Worm (Caenorhabditis elegans) whole organism, L3 larva: ENCODE results near the gene obr-1.

Source experiments
- ZK546.5 ChIP-seq: sonication (generic microtip); optimal IDR thresholded peaks from 2 replicates; lab custom pipeline; 2017; ENCODE audit warnings: missing biosample characterization, missing genetic modification characterization
- aly-2 ChIP-seq: fragments of 150-350 bp; optimal IDR thresholded peaks from 2 replicates; lab custom pipeline; 2014; ENCODE audit warnings: missing biosample characterization, missing genetic modification characterization
- ama-1 ChIP-seq: fragments of 150-350 bp; optimal IDR thresholded peaks from 2 replicates; lab custom pipeline; 2018
- ceh-16 ChIP-seq: sonication (generic microtip); optimal IDR thresholded peaks from 2 replicates; lab custom pipeline; 2017; ENCODE audit warnings: missing biosample characterization, missing genetic modification characterization
- ceh-28 ChIP-seq: fragments of 150-350 bp; optimal IDR thresholded peaks from 2 replicates; lab custom pipeline; 2014; ENCODE audit warnings: missing biosample characterization, missing genetic modification reagents, missing genetic modification characterization
- ceh-82 ChIP-seq: fragments of 150-350 bp; optimal IDR thresholded peaks from 2 replicates; lab custom pipeline; 2014; ENCODE audit warnings: missing biosample characterization, missing genetic modification characterization
- ceh-9 ChIP-seq: sonication (generic microtip); optimal IDR thresholded peaks from 2 replicates; lab custom pipeline; 2018; ENCODE audit warnings: missing biosample characterization, missing genetic modification characterization
- daf-12 ChIP-seq: fragments of 150-350 bp; optimal IDR thresholded peaks from 2 replicates; lab custom pipeline; 2014; ENCODE audit warnings: missing biosample characterization, missing genetic modification reagents, missing genetic modification characterization
- egl-27 ChIP-seq: sonication (generic microtip); optimal IDR thresholded peaks from 4 replicates; lab custom pipeline; 2017; ENCODE audit warnings: missing biosample characterization, missing genetic modification reagents, missing genetic modification characterization
- egl-5 ChIP-seq: fragments of 150-350 bp; optimal IDR thresholded peaks from 2 replicates; lab custom pipeline; 2017; ENCODE audit warnings: missing biosample characterization, missing genetic modification reagents, missing genetic modification characterization, inconsistent platforms
- elt-1 ChIP-seq: fragments of 150-350 bp; optimal IDR thresholded peaks from 2 replicates; lab custom pipeline; 2014; ENCODE audit warnings: missing biosample characterization, missing genetic modification characterization
- elt-2 ChIP-seq: sonication (generic microtip); optimal IDR thresholded peaks from 2 replicates; lab custom pipeline; 2016; ENCODE audit warnings: missing genetic modification reagents, mild to moderate bottlenecking, missing genetic modification characterization, missing compliant biosample characterization
- elt-3 ChIP-seq, 3 experiments: fragments of 150-350 bp in 1 of 3; sonication (generic microtip) in 2 of 3; optimal IDR thresholded peaks; 2 replicates in 2 of 3; 4 replicates in 1 of 3; lab custom pipeline; 2014 to 2017; ENCODE audit warnings: missing biosample characterization in 3 of 3, missing genetic modification characterization in 3 of 3
- fkh-10 ChIP-seq: sonication (generic microtip); optimal IDR thresholded peaks from 2 replicates; lab custom pipeline; 2017; ENCODE audit warnings: missing biosample characterization, missing genetic modification reagents, missing genetic modification characterization
- fkh-2 ChIP-seq: fragments of 150-350 bp; optimal IDR thresholded peaks from 2 replicates; lab custom pipeline; 2014; ENCODE audit warnings: missing biosample characterization, missing genetic modification reagents, missing genetic modification characterization
- fos-1 ChIP-seq: fragments of 150-350 bp; optimal IDR thresholded peaks from 2 replicates; lab custom pipeline; 2014; ENCODE audit warnings: missing biosample characterization, missing genetic modification characterization
- hmg-11 ChIP-seq: sonication (generic microtip); optimal IDR thresholded peaks from 2 replicates; lab custom pipeline; 2016; ENCODE audit warnings: missing genetic modification characterization, missing compliant biosample characterization
- jun-1 ChIP-seq: fragments of 150-350 bp; optimal IDR thresholded peaks from 2 replicates; lab custom pipeline; 2014; ENCODE audit warnings: missing biosample characterization, missing genetic modification reagents, missing genetic modification characterization
- lin-15B ChIP-seq: fragments of 150-350 bp; optimal IDR thresholded peaks from 2 replicates; lab custom pipeline; 2014; ENCODE audit warnings: missing biosample characterization, missing genetic modification characterization
- lin-39 ChIP-seq: fragments of 150-350 bp; optimal IDR thresholded peaks from 2 replicates; lab custom pipeline; 2018; ENCODE audit warnings: missing biosample characterization, missing genetic modification reagents, missing genetic modification characterization
- lsy-12 ChIP-seq: sonication (generic microtip); optimal IDR thresholded peaks from 2 replicates; lab custom pipeline; 2016; ENCODE audit warnings: mild to moderate bottlenecking, missing genetic modification characterization, missing compliant biosample characterization
- mml-1 ChIP-seq: fragments of 150-350 bp; sonication (generic microtip); optimal IDR thresholded peaks from 3 replicates; lab custom pipeline; 2014; ENCODE audit warnings: missing biosample characterization, missing genetic modification characterization
- nfya-1 ChIP-seq: sonication (generic microtip); optimal IDR thresholded peaks from 2 replicates; lab custom pipeline; 2017; ENCODE audit warnings: missing genetic modification characterization, mild to moderate bottlenecking, missing compliant biosample characterization, antibody characterized with exemption, moderate library complexity; ENCODE audit not compliant: insufficient read depth
- nhr-11 ChIP-seq: fragments of 150-350 bp; optimal IDR thresholded peaks from 2 replicates; lab custom pipeline; 2014; ENCODE audit warnings: missing biosample characterization, missing genetic modification characterization
- nhr-12 ChIP-seq: fragments of 150-350 bp; optimal IDR thresholded peaks from 2 replicates; lab custom pipeline; 2014; ENCODE audit warnings: missing biosample characterization, missing genetic modification characterization
- nhr-23 ChIP-seq: fragments of 150-350 bp; optimal IDR thresholded peaks from 2 replicates; lab custom pipeline; 2014; ENCODE audit warnings: missing biosample characterization, missing genetic modification reagents, missing genetic modification characterization
- nhr-25 ChIP-seq: sonication (generic microtip); optimal IDR thresholded peaks from 2 replicates; lab custom pipeline; 2017; ENCODE audit warnings: missing biosample characterization, missing genetic modification characterization
- nhr-28 ChIP-seq: fragments of 150-350 bp; optimal IDR thresholded peaks from 2 replicates; lab custom pipeline; 2014; ENCODE audit warnings: missing biosample characterization, missing genetic modification characterization
- nhr-43 ChIP-seq: sonication (generic microtip); optimal IDR thresholded peaks from 2 replicates; lab custom pipeline; 2016; ENCODE audit warnings: mild to moderate bottlenecking, missing genetic modification characterization, missing compliant biosample characterization; ENCODE audit not compliant: poor library complexity, severe bottlenecking
- nhr-67 ChIP-seq: fragments of 150-350 bp; optimal IDR thresholded peaks from 2 replicates; lab custom pipeline; 2014; ENCODE audit warnings: missing biosample characterization, missing genetic modification characterization
- nhr-76 ChIP-seq: fragments of 150-350 bp; sonication (generic microtip); optimal IDR thresholded peaks from 5 replicates; lab custom pipeline; 2014; ENCODE audit warnings: missing biosample characterization, missing genetic modification characterization
- nhr-77 ChIP-seq: fragments of 150-350 bp; optimal IDR thresholded peaks from 2 replicates; lab custom pipeline; 2014; ENCODE audit warnings: missing biosample characterization, missing genetic modification characterization
- pha-4 ChIP-seq: fragments of 150-350 bp; optimal IDR thresholded peaks from 2 replicates; lab custom pipeline; 2014; ENCODE audit warnings: missing biosample characterization, missing genetic modification reagents, missing genetic modification characterization
- pqm-1 ChIP-seq: fragments of 150-350 bp; optimal IDR thresholded peaks from 2 replicates; lab custom pipeline; 2017; ENCODE audit warnings: missing biosample characterization, missing genetic modification characterization, inconsistent platforms
- sea-2 ChIP-seq: fragments of 150-350 bp; sonication (generic microtip); optimal IDR thresholded peaks from 4 replicates; lab custom pipeline; 2014; ENCODE audit warnings: missing biosample characterization, missing genetic modification reagents, missing genetic modification characterization
- skn-1 ChIP-seq: fragments of 150-350 bp; optimal IDR thresholded peaks from 2 replicates; lab custom pipeline; 2014; ENCODE audit warnings: missing biosample characterization, missing genetic modification characterization
- snpc-4 ChIP-seq: fragments of 150-350 bp; optimal IDR thresholded peaks from 2 replicates; lab custom pipeline; 2014; ENCODE audit warnings: missing biosample characterization, missing genetic modification characterization
- tbx-2 ChIP-seq: sonication (generic microtip); optimal IDR thresholded peaks from 2 replicates; lab custom pipeline; 2016; ENCODE audit warnings: mild to moderate bottlenecking, missing genetic modification characterization, missing compliant biosample characterization
- unc-39 ChIP-seq: sonication (generic microtip); optimal IDR thresholded peaks from 4 replicates; lab custom pipeline; 2017; ENCODE audit warnings: missing biosample characterization, missing genetic modification characterization
- unc-62 ChIP-seq: fragments of 150-350 bp; sonication (generic microtip); optimal IDR thresholded peaks from 4 replicates; lab custom pipeline; 2014; ENCODE audit warnings: missing biosample characterization, missing genetic modification reagents, missing genetic modification characterization
- zag-1 ChIP-seq: fragments of 150-350 bp; optimal IDR thresholded peaks from 2 replicates; lab custom pipeline; 2014; ENCODE audit warnings: missing biosample characterization, missing genetic modification characterization
- ztf-4 ChIP-seq: fragments of 150-350 bp; optimal IDR thresholded peaks from 2 replicates; lab custom pipeline; 2014; ENCODE audit warnings: missing biosample characterization, missing genetic modification characterization

obr-1 gene

ce11 chrIII:11241583-11242187, 29.0 kb downstream of the obr-1 start:
- TF ChIP-seq pqm-1 (tag; lab: Kevin White, UChicago) (peak; percentile 67), elt-2 (tag; lab: Kevin White, UChicago) (peak; percentile 68), jun-1 (tag; lab: Kevin White, UChicago) (no peak), pha-4 (tag; lab: Kevin White, UChicago) (no peak)

- TF ChIP-seq elt-2 (tag; lab: Kevin White, UChicago) (peak; percentile 48), nhr-23 (tag; lab: Kevin White, UChicago) (no peak), tbx-2 (tag; lab: Kevin White, UChicago) (no peak), mml-1 (tag; lab: Kevin White, UChicago) (no peak), nhr-76 (tag; lab: Kevin White, UChicago) (no peak), nhr-25 (tag; lab: Kevin White, UChicago) (peak; percentile 62), fkh-2 (no peak), aly-2 (no peak), lin-39 (no peak), ama-1 (lab: Kevin White, UChicago) (no peak), ceh-82 (no peak), hmg-11 (tag; lab: Kevin White, UChicago) (peak; percentile 3), ceh-16 (no peak), nhr-28 (tag; lab: Kevin White, UChicago) (no peak), jun-1 (tag; lab: Kevin White, UChicago) (no peak), egl-27 (no peak), ztf-4 (no peak), pha-4 (tag; lab: Kevin White, UChicago) (no peak), nfya-1 (tag; lab: Kevin White, UChicago) (peak; percentile 35), ceh-28 (tag; lab: Kevin White, UChicago) (peak; percentile 72), snpc-4 (tag; lab: Kevin White, UChicago) (no peak), nhr-12 (tag; lab: Kevin White, UChicago) (no peak), nhr-67 (tag; lab: Kevin White, UChicago) (no peak), nhr-77 (tag; lab: Kevin White, UChicago) (no peak), ceh-9 (no peak), sea-2 (no peak), lsy-12 (tag; lab: Kevin White, UChicago) (no peak), elt-3 (tag; optimal IDR thresholded peaks at IDR 0.05; lab: Kevin White, UChicago) (peak in 2 of 3 experiments; percentile 72 to 75), unc-39 (tag; lab: Kevin White, UChicago) (no peak), elt-1 (tag; lab: Kevin White, UChicago) (no peak), fkh-10 (GFP tag; lab: Kevin White, UChicago) (no peak), skn-1 (no peak), lin-15B (tag; lab: Kevin White, UChicago) (no peak), pqm-1 (tag; lab: Kevin White, UChicago) (peak; percentile 17), zag-1 (tag; lab: Kevin White, UChicago) (no peak), egl-5 (tag; lab: Kevin White, UChicago) (no peak), nhr-11 (no peak), daf-12 (no peak), nhr-43 (tag; lab: Kevin White, UChicago) (no peak)
Observed at ce11 chrIII:11240776-11241175, 29.9 kb downstream of the obr-1 start.

- TF ChIP-seq nhr-23 (tag; lab: Kevin White, UChicago) = no peak
- no peak for TF ChIP-seq unc-62 (GFP tag; lab: Kevin White, UChicago)
- TF ChIP-seq fos-1 = no peak
- no peak for TF ChIP-seq pha-4 (tag; lab: Kevin White, UChicago)
- TF ChIP-seq aly-2 = no peak
- no peak for TF ChIP-seq fkh-2
- no peak for TF ChIP-seq nhr-77 (tag; lab: Kevin White, UChicago)
- TF ChIP-seq elt-1 (tag; lab: Kevin White, UChicago) = no peak
- no peak for TF ChIP-seq nhr-12 (tag; lab: Kevin White, UChicago)
- no peak for TF ChIP-seq ama-1 (lab: Kevin White, UChicago)
- TF ChIP-seq egl-5 (tag; lab: Kevin White, UChicago) = no peak
- TF ChIP-seq elt-3 (tag; optimal IDR thresholded peaks at IDR 0.05; lab: Kevin White, UChicago) = no peak
- TF ChIP-seq lin-39 = no peak
- no peak for TF ChIP-seq ZK546.5 (tag; lab: Kevin White, UChicago)
- no peak for TF ChIP-seq daf-12
- no peak for TF ChIP-seq ceh-28 (tag; lab: Kevin White, UChicago)
- no peak for TF ChIP-seq mml-1 (tag; lab: Kevin White, UChicago)
Observed at ce11 chrIII:11238790-11239189, 31.9 kb downstream of the obr-1 start.
